Fruit fly (Drosophila melanogaster): ENCODE data around the gene CG46306.

DNA sequence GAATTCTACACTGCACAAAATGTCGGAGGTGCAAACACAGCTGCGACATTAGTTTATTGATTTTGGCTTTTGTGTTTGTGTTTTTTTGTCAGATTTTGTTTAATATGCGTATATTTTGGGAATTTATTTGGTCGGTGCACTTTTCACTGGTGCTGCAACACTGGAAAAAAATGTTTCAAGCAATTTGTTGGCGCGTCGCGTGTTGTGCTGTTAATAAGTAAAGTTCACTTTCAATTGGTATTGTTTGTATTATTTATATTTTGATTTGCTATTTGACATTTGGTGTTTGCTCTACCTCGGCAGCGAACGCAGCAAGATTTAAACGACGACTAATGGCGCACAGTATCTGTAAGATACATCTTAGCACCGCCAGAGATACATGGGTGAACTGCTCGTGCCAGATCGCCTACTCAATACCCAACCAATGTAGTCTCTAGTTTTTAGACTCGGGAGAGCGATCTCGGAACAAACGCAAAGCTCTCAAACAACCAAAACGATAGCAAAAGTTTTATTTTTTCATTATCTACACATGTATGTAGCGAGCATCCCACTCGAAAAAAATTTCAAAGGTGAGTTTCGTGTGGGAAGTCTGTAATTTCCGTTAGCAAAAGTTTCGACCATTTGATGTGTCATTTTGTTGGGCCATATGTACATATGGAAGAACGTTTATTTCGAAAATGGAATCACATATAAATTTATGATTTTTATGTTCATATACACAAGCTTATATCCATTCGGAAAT is 53.0 kb downstream of the CG46306 start:
- TF ChIP-seq MTF-1 (GFP tag; optimal IDR thresholded peaks at IDR 0.05; ENCODE audit: borderline replicate concordance) (no peak), CG17328 (GFP tag; IDR thresholded peaks at IDR 0.05) (peak; percentile 57), Camta (GFP tag; optimal IDR thresholded peaks at IDR 0.05) (peak; percentile 19), ham (GFP tag; IDR thresholded peaks at IDR 0.05) (no peak)

Data from whole organism, embryonic.